Worm (Caenorhabditis elegans) whole organism, mixed stage, embryonic: ENCODE results near the gene Y43F8A.2.

Experiments used
- blmp-1 ChIP-seq: fragments of 150-350 bp; optimal IDR thresholded peaks from 2 replicates; lab custom pipeline; 2014; ENCODE audit warnings: missing biosample characterization, missing genetic modification characterization
- ces-1 ChIP-seq: fragments of 150-350 bp; optimal IDR thresholded peaks from 2 replicates; lab custom pipeline; 2014; ENCODE audit warnings: missing biosample characterization, missing genetic modification reagents, missing genetic modification characterization
- mls-2 ChIP-seq: sonication (generic microtip); optimal IDR thresholded peaks from 2 replicates; lab custom pipeline; 2016; ENCODE audit warnings: mild to moderate bottlenecking, missing genetic modification characterization, moderate library complexity, missing compliant biosample characterization
- nhr-12 ChIP-seq: fragments of 150-350 bp; optimal IDR thresholded peaks from 2 replicates; lab custom pipeline; 2014; ENCODE audit warnings: missing biosample characterization, missing genetic modification characterization
- pha-4 ChIP-seq: fragments of 150-350 bp; optimal IDR thresholded peaks from 2 replicates; lab custom pipeline; 2018; ENCODE audit warnings: missing biosample characterization, missing genetic modification reagents, missing genetic modification characterization
- unc-39 ChIP-seq: fragments of 150-350 bp; optimal IDR thresholded peaks from 2 replicates; lab custom pipeline; 2014; ENCODE audit warnings: missing biosample characterization, missing genetic modification characterization
- zip-8 ChIP-seq: fragments of 150-350 bp; optimal IDR thresholded peaks from 2 replicates; lab custom pipeline; 2014; ENCODE audit warnings: missing biosample characterization, missing genetic modification characterization

DNA sequence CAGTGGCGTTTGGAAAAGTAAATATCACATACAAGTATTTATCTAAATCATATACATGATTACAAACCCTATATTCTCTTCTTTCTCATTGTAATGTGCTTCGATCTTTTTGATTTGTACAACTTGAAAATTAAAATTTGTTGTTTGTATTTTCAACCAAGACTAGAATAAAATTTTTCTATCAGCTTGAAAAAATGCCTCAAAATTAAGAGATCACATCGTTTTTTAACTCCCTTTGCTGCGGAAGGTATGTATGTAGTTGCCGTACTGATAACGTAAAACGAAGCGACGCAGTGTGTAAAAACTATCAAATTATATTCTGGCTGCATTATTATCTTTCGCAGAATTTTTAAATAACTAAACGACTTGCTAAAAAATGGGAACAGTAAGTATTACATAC is 46.5 kb downstream of the Y43F8A.2 start, which contains the start of gene C25F9.15:
- TF ChIP-seq mls-2 (tag; lab: Kevin White, UChicago) (no peak), blmp-1 (tag; lab: Kevin White, UChicago) (no peak), ces-1 (GFP tag; lab: Kevin White, UChicago) (no peak), pha-4 (tag; lab: Kevin White, UChicago) (no peak), zip-8 (tag; lab: Kevin White, UChicago) (no peak), unc-39 (no peak), nhr-12 (tag; lab: Kevin White, UChicago) (no peak)
